Fruit fly (Drosophila melanogaster) S2 (cell line): ENCODE measurements around the gene Grip128.

Source experiments
- CG8478 ChIP-seq: fragments of >200 bp; optimal IDR thresholded peaks from 2 replicates; lab custom pipeline; 2018
- CTCF ChIP-seq, 2 experiments: fragments of >200 bp; optimal IDR thresholded peaks; 2 replicates each; lab custom pipeline; 2018

The Grip128 gene

dm6 chrX:15483010-15483802 lies 11.3 kb upstream of the Grip128 start:
- no peak for TF ChIP-seq CTCF (optimal IDR thresholded peaks at IDR 0.05; lab: Kevin White, UChicago)
- TF ChIP-seq CG8478 (lab: Kevin White, UChicago): no peak

dm6 chrX:15482236-15482660 lies 10.3 kb upstream of the Grip128 start, which contains the start of gene CG6340:
CG6340 (plus strand) TSS chrX:15482374.
- no peak for TF ChIP-seq CTCF (optimal IDR thresholded peaks at IDR 0.05; lab: Kevin White, UChicago)
- TF ChIP-seq CG8478 (lab: Kevin White, UChicago): no peak

- no peak for TF ChIP-seq CTCF (optimal IDR thresholded peaks at IDR 0.05; lab: Kevin White, UChicago)
- TF ChIP-seq CG8478 (lab: Kevin White, UChicago): no peak
Observed at dm6 chrX:15475791-15476190, 3.9 kb upstream of the Grip128 start, which contains the start of gene CG6324. CG6324 (plus strand) TSS chrX:15476091.

- TF ChIP-seq CTCF (optimal IDR thresholded peaks at IDR 0.05; lab: Kevin White, UChicago) (no peak), CG8478 (lab: Kevin White, UChicago) (no peak)
Observed at dm6 chrX:15475367-15475789, 3.5 kb upstream of the Grip128 start, which contains the start of gene mh. mh (minus strand) TSS chrX:15475400.

dm6 chrX:15467402-15467941 lies 4.4 kb downstream of the Grip128 start, which contains the start of the genes CG15642 and CG15641:
CG15642 (minus strand) TSS chrX:15467757.
CG15641 (plus strand) TSS chrX:15467891.
- TF ChIP-seq CTCF (optimal IDR thresholded peaks at IDR 0.05; lab: Kevin White, UChicago) (no peak), CG8478 (lab: Kevin White, UChicago) (no peak)

- TF ChIP-seq CTCF (optimal IDR thresholded peaks at IDR 0.05; lab: Kevin White, UChicago): no peak
- no peak for TF ChIP-seq CG8478 (lab: Kevin White, UChicago)
Observed at dm6 chrX:15465410-15465809, 6.5 kb downstream of the Grip128 start.

- TF ChIP-seq CG8478 (lab: Kevin White, UChicago): no peak
- no peak for TF ChIP-seq CTCF (optimal IDR thresholded peaks at IDR 0.05; lab: Kevin White, UChicago)
Observed at dm6 chrX:15464531-15464930, 7.4 kb downstream of the Grip128 start.

dm6 chrX:15462436-15462857 lies 9.5 kb downstream of the Grip128 start, which contains the start of the genes shtd, CG6294 and CG6299:
shtd (minus strand) TSS chrX:15462441.
CG6294 (plus strand) TSS chrX:15462722.
CG6299 (plus strand) TSS chrX:15462722.
- peak in 1 of 2 experiments; percentile 23 for TF ChIP-seq CTCF (optimal IDR thresholded peaks at IDR 0.05; lab: Kevin White, UChicago)
- no peak for TF ChIP-seq CG8478 (lab: Kevin White, UChicago)

- TF ChIP-seq CG8478 (lab: Kevin White, UChicago) (no peak), CTCF (optimal IDR thresholded peaks at IDR 0.05; lab: Kevin White, UChicago) (no peak)
Observed at dm6 chrX:15453121-15453520, 18.8 kb downstream of the Grip128 start, which contains the start of gene CG11655. CG11655 (plus strand) TSS chrX:15453471.

dm6 chrX:15450327-15450644 lies 21.6 kb downstream of the Grip128 start:
- no peak for TF ChIP-seq CG8478 (lab: Kevin White, UChicago)
- no peak for TF ChIP-seq CTCF (optimal IDR thresholded peaks at IDR 0.05; lab: Kevin White, UChicago)

- no peak for TF ChIP-seq CG8478 (lab: Kevin White, UChicago)
- TF ChIP-seq CTCF (optimal IDR thresholded peaks at IDR 0.05; lab: Kevin White, UChicago): no peak
Observed at dm6 chrX:15449490-15450326, 22.2 kb downstream of the Grip128 start, which contains the start of the genes Scamp and Ahcy. Scamp (minus strand) TSS chrX:15449883. Ahcy (plus strand) TSS chrX:15450261.

dm6 chrX:15448809-15449208 lies 23.1 kb downstream of the Grip128 start:
- TF ChIP-seq CG8478 (lab: Kevin White, UChicago) (no peak), CTCF (optimal IDR thresholded peaks at IDR 0.05; lab: Kevin White, UChicago) (no peak)

- TF ChIP-seq CG8478 (lab: Kevin White, UChicago) (no peak), CTCF (optimal IDR thresholded peaks at IDR 0.05; lab: Kevin White, UChicago) (no peak)
Observed at dm6 chrX:15448136-15448535, 23.8 kb downstream of the Grip128 start.

- TF ChIP-seq CG8478 (lab: Kevin White, UChicago) (no peak), CTCF (optimal IDR thresholded peaks at IDR 0.05; lab: Kevin White, UChicago) (no peak)
Observed at dm6 chrX:15443502-15443901, 28.4 kb downstream of the Grip128 start.
